Worm (Caenorhabditis elegans) whole organism, L1 larva: ENCODE results near the gene fbxa-32.

Experiments used
- C34B4.2 ChIP-seq: sonication (generic microtip); optimal IDR thresholded peaks from 2 replicates; lab custom pipeline; 2017; ENCODE audit warnings: mild to moderate bottlenecking, missing genetic modification characterization, missing compliant biosample characterization
- F16B12.6 ChIP-seq: fragments of 150-350 bp; optimal IDR thresholded peaks from 2 replicates; lab custom pipeline; 2014; ENCODE audit warnings: missing biosample characterization, missing genetic modification characterization
- aha-1 ChIP-seq: fragments of 150-350 bp; optimal IDR thresholded peaks from 2 replicates; lab custom pipeline; 2014; ENCODE audit warnings: missing biosample characterization, missing genetic modification characterization
- aly-2 ChIP-seq: fragments of 150-350 bp; optimal IDR thresholded peaks from 2 replicates; lab custom pipeline; 2014; ENCODE audit warnings: missing biosample characterization, missing genetic modification characterization
- ama-1 ChIP-seq: fragments of 150-350 bp; optimal IDR thresholded peaks from 2 replicates; lab custom pipeline; 2014
- ceh-88 ChIP-seq: fragments of 200-800 bp; sonication (Bioruptor generic); IDR thresholded peaks from 2 replicates; pipeline ENCODE4 v1.3.6; 2022; ENCODE audit warnings: missing genetic modification characterization, missing compliant biosample characterization
- ceh-90 ChIP-seq: sonication (generic microtip); optimal IDR thresholded peaks from 2 replicates; lab custom pipeline; 2016; ENCODE audit warnings: missing genetic modification characterization, missing compliant biosample characterization
- ces-1 ChIP-seq: fragments of 150-350 bp; optimal IDR thresholded peaks from 2 replicates; lab custom pipeline; 2014; ENCODE audit warnings: missing biosample characterization, missing genetic modification reagents, missing genetic modification characterization
- efl-1 ChIP-seq, 4 experiments: fragments of 150-350 bp; optimal IDR thresholded peaks in 3 of 4; peaks in 1 of 4; 1 replicate in 1 of 4; 2 replicates in 3 of 4; lab custom pipeline; 2014; ENCODE audit warnings: missing biosample characterization in 2 of 4, missing genetic modification characterization in 2 of 4, missing genetic modification reagents in 2 of 4
- elt-2 ChIP-seq: sonication (generic microtip); optimal IDR thresholded peaks from 2 replicates; lab custom pipeline; 2016; ENCODE audit warnings: missing genetic modification characterization, mild to moderate bottlenecking, inconsistent platforms, missing compliant biosample characterization, missing genetic modification reagents
- fkh-10 ChIP-seq: sonication (generic microtip); optimal IDR thresholded peaks from 2 replicates; lab custom pipeline; 2017; ENCODE audit warnings: missing biosample characterization, missing genetic modification reagents, missing genetic modification characterization
- hlh-17 ChIP-seq: fragments of 200-800 bp; sonication (Bioruptor generic); optimal IDR thresholded peaks from 2 replicates; lab custom pipeline; 2018; ENCODE audit warnings: missing genetic modification characterization, mild to moderate bottlenecking, missing compliant biosample characterization, moderate library complexity, borderline replicate concordance
- hlh-4 ChIP-seq: sonication (generic microtip); optimal IDR thresholded peaks from 2 replicates; lab custom pipeline; 2016; ENCODE audit warnings: mild to moderate bottlenecking, missing genetic modification characterization, missing compliant biosample characterization
- jun-1 ChIP-seq: fragments of 150-350 bp; optimal IDR thresholded peaks from 2 replicates; lab custom pipeline; 2014; ENCODE audit warnings: missing biosample characterization, missing genetic modification reagents, missing genetic modification characterization
- lin-13 ChIP-seq: fragments of 150-350 bp; optimal IDR thresholded peaks from 2 replicates; lab custom pipeline; 2014; ENCODE audit warnings: missing biosample characterization, missing genetic modification reagents, missing genetic modification characterization
- lin-14 ChIP-seq: fragments of 200-800 bp; sonication (Bioruptor generic); optimal IDR thresholded peaks from 2 replicates; lab custom pipeline; 2018; ENCODE audit warnings: mild to moderate bottlenecking, missing genetic modification characterization, moderate library complexity, missing compliant biosample characterization
- lin-35 ChIP-seq, 2 experiments: fragments of 150-350 bp; optimal IDR thresholded peaks; 2 replicates each; lab custom pipeline; 2014; ENCODE audit warnings: missing biosample characterization in 2 of 2, missing genetic modification characterization in 2 of 2, missing genetic modification reagents in 2 of 2
- lin-39 ChIP-seq: fragments of 150-350 bp; optimal IDR thresholded peaks from 2 replicates; lab custom pipeline; 2014; ENCODE audit warnings: missing biosample characterization, missing genetic modification reagents, missing genetic modification characterization
- lsy-2 ChIP-seq, 2 experiments: fragments of 150-350 bp; optimal IDR thresholded peaks; 2 replicates each; lab custom pipeline; 2014; ENCODE audit warnings: missing biosample characterization in 2 of 2, missing genetic modification characterization in 2 of 2
- mab-9 ChIP-seq: fragments of 200-800 bp; sonication (Bioruptor generic); IDR thresholded peaks from 2 replicates; pipeline ENCODE4 v1.3.6; 2022; ENCODE audit warnings: missing genetic modification reagents, missing genetic modification characterization, missing compliant biosample characterization
- mdl-1 ChIP-seq, 2 experiments: fragments of 150-350 bp; optimal IDR thresholded peaks; 2 replicates each; lab custom pipeline; 2014 to 2017; ENCODE audit warnings: missing biosample characterization in 2 of 2, missing genetic modification characterization in 2 of 2, inconsistent platforms in 1 of 2
- nhr-11 ChIP-seq: fragments of 150-350 bp; optimal IDR thresholded peaks from 2 replicates; lab custom pipeline; 2014; ENCODE audit warnings: missing biosample characterization, missing genetic modification characterization
- nhr-20 ChIP-seq: sonication (generic microtip); optimal IDR thresholded peaks from 2 replicates; lab custom pipeline; 2016; ENCODE audit warnings: mild to moderate bottlenecking, missing genetic modification characterization, missing compliant biosample characterization
- nhr-28 ChIP-seq: fragments of 150-350 bp; optimal IDR thresholded peaks from 2 replicates; lab custom pipeline; 2014; ENCODE audit warnings: missing biosample characterization, missing genetic modification characterization
- nhr-71 ChIP-seq: sonication (generic microtip); optimal IDR thresholded peaks from 2 replicates; lab custom pipeline; 2016; ENCODE audit warnings: mild to moderate bottlenecking, missing genetic modification characterization, moderate library complexity, missing compliant biosample characterization
- nhr-76 ChIP-seq: sonication (generic microtip); optimal IDR thresholded peaks from 2 replicates; lab custom pipeline; 2017; ENCODE audit warnings: missing biosample characterization, missing genetic modification characterization
- nhr-77 ChIP-seq: fragments of 150-350 bp; optimal IDR thresholded peaks from 2 replicates; lab custom pipeline; 2014; ENCODE audit warnings: missing biosample characterization, missing genetic modification characterization
- nhr-84 ChIP-seq: sonication (generic microtip); optimal IDR thresholded peaks from 2 replicates; lab custom pipeline; 2017; ENCODE audit warnings: missing biosample characterization, missing genetic modification characterization
- snpc-4 ChIP-seq: fragments of 150-350 bp; optimal IDR thresholded peaks from 2 replicates; lab custom pipeline; 2014; ENCODE audit warnings: missing biosample characterization, missing genetic modification characterization
- swsn-7 ChIP-seq: sonication (generic microtip); optimal IDR thresholded peaks from 2 replicates; lab custom pipeline; 2016; ENCODE audit warnings: missing genetic modification characterization, missing compliant biosample characterization
- tbx-2 ChIP-seq: sonication (generic microtip); optimal IDR thresholded peaks from 2 replicates; lab custom pipeline; 2016; ENCODE audit warnings: missing genetic modification characterization, missing compliant biosample characterization
- tlp-1 ChIP-seq: fragments of 150-350 bp; optimal IDR thresholded peaks from 2 replicates; lab custom pipeline; 2014; ENCODE audit warnings: missing biosample characterization, missing genetic modification characterization
- unc-62 ChIP-seq: fragments of 150-350 bp; optimal IDR thresholded peaks from 2 replicates; lab custom pipeline; 2014; ENCODE audit warnings: missing biosample characterization, missing genetic modification reagents, missing genetic modification characterization
- unc-86 ChIP-seq: sonication (generic microtip); optimal IDR thresholded peaks from 2 replicates; lab custom pipeline; 2016; ENCODE audit warnings: missing genetic modification characterization, missing compliant biosample characterization
- unc-98 ChIP-seq: fragments of 200-800 bp; sonication (Bioruptor generic); IDR thresholded peaks from 2 replicates; pipeline ENCODE4 v1.3.6; 2022; ENCODE audit warnings: missing genetic modification characterization, missing compliant biosample characterization
- vab-15 ChIP-seq: sonication (generic microtip); optimal IDR thresholded peaks from 2 replicates; lab custom pipeline; 2017; ENCODE audit warnings: missing genotype, mild to moderate bottlenecking, missing genetic modification characterization, missing compliant biosample characterization
- ztf-11 ChIP-seq, 2 experiments: sonication (generic microtip); optimal IDR thresholded peaks; 2 replicates each; lab custom pipeline; 2016 to 2017; ENCODE audit warnings: missing genetic modification characterization in 2 of 2, missing biosample characterization in 1 of 2, missing compliant biosample characterization in 1 of 2

fbxa-32 gene

DNA sequence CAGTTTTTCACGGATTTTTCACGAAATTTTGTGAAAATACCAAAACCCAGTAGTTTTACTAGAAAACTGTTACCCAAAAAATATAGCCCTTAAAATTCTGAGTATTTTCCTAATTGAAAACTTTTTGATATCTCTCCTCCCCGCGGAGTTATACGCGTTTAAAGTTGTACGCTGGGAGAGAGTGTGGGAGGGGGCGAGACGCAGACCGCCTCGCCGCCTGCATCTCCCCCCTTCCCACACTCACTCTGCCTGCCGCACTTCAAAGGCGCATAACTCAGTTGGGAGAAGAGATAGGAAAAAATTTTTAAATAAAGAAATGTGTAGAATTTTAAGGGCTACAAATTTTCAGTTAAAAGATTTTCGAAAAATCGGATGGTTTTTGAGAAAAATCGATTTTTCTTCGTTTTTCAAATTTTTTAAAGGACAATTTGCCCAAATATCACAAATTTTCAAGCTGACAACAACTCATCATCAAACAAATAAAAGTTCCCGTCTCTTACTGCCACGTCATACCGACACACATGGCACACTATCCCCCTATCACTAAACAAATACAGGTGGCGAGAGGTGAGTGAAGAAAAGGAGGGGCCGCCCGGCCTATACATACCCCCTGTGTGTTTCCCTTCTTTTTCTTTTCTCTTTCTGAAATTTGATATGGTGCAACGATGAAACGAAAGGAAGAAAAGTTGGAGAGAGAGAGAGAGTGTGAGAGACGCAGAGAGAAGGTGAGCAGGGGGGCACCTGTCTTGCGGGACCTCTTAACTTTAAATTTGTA, 45.5 kb downstream of the fbxa-32 start:
- no peak for TF ChIP-seq nhr-76 (tag; lab: Kevin White, UChicago)
- no peak for TF ChIP-seq tbx-2 (tag; lab: Kevin White, UChicago)
- TF ChIP-seq fkh-10 (GFP tag; lab: Kevin White, UChicago), result no peak
- TF ChIP-seq nhr-11, result no peak
- TF ChIP-seq aha-1 (tag; lab: Kevin White, UChicago), result no peak
- peak; percentile 6 for TF ChIP-seq nhr-77 (tag; lab: Kevin White, UChicago)
- TF ChIP-seq elt-2 (tag; lab: Kevin White, UChicago), result peak; percentile 24
- TF ChIP-seq lsy-2 (tag; optimal IDR thresholded peaks at IDR 0.05; lab: Kevin White, UChicago), result peak in 1 of 2 experiments; percentile 18
- no peak for TF ChIP-seq ceh-88 (GFP tag; lab: Robert Waterston, UW)
- peak; percentile 16 for TF ChIP-seq jun-1 (tag; lab: Kevin White, UChicago)
- TF ChIP-seq ceh-90 (tag; lab: Kevin White, UChicago), result no peak
- peak in 1 of 2 experiments; percentile 46 for TF ChIP-seq mdl-1 (tag; optimal IDR thresholded peaks at IDR 0.05; lab: Kevin White, UChicago)
- peak; percentile 27 for TF ChIP-seq lin-14 (GFP tag; lab: Kevin White, UChicago)
- TF ChIP-seq snpc-4 (tag; lab: Kevin White, UChicago), result no peak
- peak in 1 of 2 experiments; percentile 16 for TF ChIP-seq lin-35 (GFP tag; optimal IDR thresholded peaks at IDR 0.05; lab: Kevin White, UChicago)
- no peak for TF ChIP-seq swsn-7
- no peak for TF ChIP-seq ama-1 (lab: Kevin White, UChicago)
- TF ChIP-seq hlh-4 (tag; lab: Kevin White, UChicago), result no peak
- TF ChIP-seq vab-15 (tag; lab: Kevin White, UChicago), result no peak
- no peak for TF ChIP-seq ztf-11 (tag; optimal IDR thresholded peaks at IDR 0.05; lab: Kevin White, UChicago)
- TF ChIP-seq nhr-20 (tag; lab: Kevin White, UChicago), result peak; percentile 21
- no peak for TF ChIP-seq aly-2 (tag; lab: Kevin White, UChicago)
- TF ChIP-seq nhr-71 (tag; lab: Kevin White, UChicago), result peak; percentile 28
- no peak for TF ChIP-seq C34B4.2
- no peak for TF ChIP-seq nhr-28
- TF ChIP-seq lin-39 (tag; lab: Kevin White, UChicago), result no peak
- TF ChIP-seq lin-13 (GFP tag; lab: Kevin White, UChicago), result peak; percentile 10
- TF ChIP-seq hlh-17, result no peak
- no peak for TF ChIP-seq ces-1 (GFP tag; lab: Kevin White, UChicago)
- no peak for TF ChIP-seq nhr-84 (tag; lab: Kevin White, UChicago)
- no peak for TF ChIP-seq unc-62 (GFP tag; lab: Kevin White, UChicago)

DNA sequence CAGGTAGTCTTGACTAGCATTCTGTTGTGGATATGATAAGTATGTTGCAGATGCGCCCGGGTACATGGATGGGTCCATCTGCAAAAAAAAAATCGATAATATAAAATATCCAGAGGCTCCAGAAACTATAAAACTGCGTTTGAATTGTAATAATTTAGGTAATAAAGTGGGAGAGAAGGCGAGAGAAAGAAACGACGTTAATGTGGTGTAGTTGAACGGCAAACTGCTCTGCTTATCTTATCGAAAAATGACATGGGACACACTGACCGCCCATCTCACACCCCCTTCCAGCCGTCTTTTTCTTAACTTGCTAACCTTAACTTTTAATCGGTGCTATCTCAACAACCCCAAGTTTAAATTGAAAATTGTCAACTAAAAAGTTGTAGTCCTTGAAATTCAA, 47.1 kb downstream of the fbxa-32 start:
- TF ChIP-seq elt-2 (tag; lab: Kevin White, UChicago) (peak; percentile 15), tlp-1 (no peak), F16B12.6 (tag; lab: Kevin White, UChicago) (no peak)

DNA sequence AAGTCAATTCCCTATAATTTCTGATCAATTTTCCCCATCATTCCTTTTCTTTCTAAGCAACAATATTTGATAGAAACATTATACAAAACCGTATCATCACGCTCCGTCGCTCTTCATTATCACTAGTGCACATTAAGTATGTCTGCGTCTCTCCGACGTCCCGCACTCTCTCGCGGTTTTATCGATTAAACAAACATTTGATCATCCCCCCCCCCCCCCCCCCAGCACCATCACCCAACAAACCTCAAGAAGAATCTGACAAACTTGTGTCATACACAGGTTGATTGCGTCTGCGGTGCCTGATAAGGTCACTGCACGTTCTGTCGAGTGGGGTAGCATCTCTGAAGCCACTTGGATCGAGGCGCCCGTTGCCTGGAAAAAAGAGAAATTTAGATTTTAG, 49.0 kb downstream of the fbxa-32 start:
- no peak for TF ChIP-seq unc-86 (tag; lab: Kevin White, UChicago)
- TF ChIP-seq lin-14 (GFP tag; lab: Kevin White, UChicago), result peak; percentile 30
- peak; percentile 61 for TF ChIP-seq elt-2 (tag; lab: Kevin White, UChicago)
- no peak for TF ChIP-seq mab-9 (GFP tag; lab: Robert Waterston, UW)
- no peak for TF ChIP-seq fkh-10 (GFP tag; lab: Kevin White, UChicago)
- no peak for TF ChIP-seq efl-1 (optimal IDR thresholded peaks at IDR 0.05; lab: Kevin White, UChicago)
- peak in 1 of 2 experiments; percentile 83 for TF ChIP-seq efl-1 (GFP tag; optimal IDR thresholded peaks at IDR 0.05 in 1 of 2; lab: Kevin White, UChicago)
- no peak for TF ChIP-seq unc-98
- TF ChIP-seq hlh-4 (tag; lab: Kevin White, UChicago), result no peak
